Worm (Caenorhabditis elegans) whole organism, L3 larva: ENCODE results near the gene ocr-1.

Source experiments
- R02D3.7 ChIP-seq: fragments of 150-350 bp; optimal IDR thresholded peaks from 2 replicates; lab custom pipeline; 2014; ENCODE audit warnings: missing biosample characterization, missing genetic modification characterization
- ZK546.5 ChIP-seq: sonication (generic microtip); optimal IDR thresholded peaks from 2 replicates; lab custom pipeline; 2017; ENCODE audit warnings: missing biosample characterization, missing genetic modification characterization
- ceh-16 ChIP-seq: sonication (generic microtip); optimal IDR thresholded peaks from 2 replicates; lab custom pipeline; 2017; ENCODE audit warnings: missing biosample characterization, missing genetic modification characterization
- ceh-28 ChIP-seq: fragments of 150-350 bp; optimal IDR thresholded peaks from 2 replicates; lab custom pipeline; 2014; ENCODE audit warnings: missing biosample characterization, missing genetic modification reagents, missing genetic modification characterization
- ceh-82 ChIP-seq: fragments of 150-350 bp; optimal IDR thresholded peaks from 2 replicates; lab custom pipeline; 2014; ENCODE audit warnings: missing biosample characterization, missing genetic modification characterization
- daf-12 ChIP-seq: fragments of 150-350 bp; optimal IDR thresholded peaks from 2 replicates; lab custom pipeline; 2014; ENCODE audit warnings: missing biosample characterization, missing genetic modification reagents, missing genetic modification characterization
- egl-27 ChIP-seq: sonication (generic microtip); optimal IDR thresholded peaks from 4 replicates; lab custom pipeline; 2017; ENCODE audit warnings: missing biosample characterization, missing genetic modification reagents, missing genetic modification characterization
- egl-5 ChIP-seq: fragments of 150-350 bp; optimal IDR thresholded peaks from 2 replicates; lab custom pipeline; 2017; ENCODE audit warnings: missing biosample characterization, missing genetic modification reagents, missing genetic modification characterization, inconsistent platforms
- elt-2 ChIP-seq: sonication (generic microtip); optimal IDR thresholded peaks from 2 replicates; lab custom pipeline; 2016; ENCODE audit warnings: missing genetic modification reagents, mild to moderate bottlenecking, missing genetic modification characterization, missing compliant biosample characterization
- fkh-2 ChIP-seq: fragments of 150-350 bp; optimal IDR thresholded peaks from 2 replicates; lab custom pipeline; 2014; ENCODE audit warnings: missing biosample characterization, missing genetic modification reagents, missing genetic modification characterization
- fos-1 ChIP-seq: fragments of 150-350 bp; optimal IDR thresholded peaks from 2 replicates; lab custom pipeline; 2014; ENCODE audit warnings: missing biosample characterization, missing genetic modification characterization
- jun-1 ChIP-seq: fragments of 150-350 bp; optimal IDR thresholded peaks from 2 replicates; lab custom pipeline; 2014; ENCODE audit warnings: missing biosample characterization, missing genetic modification reagents, missing genetic modification characterization
- lin-15B ChIP-seq: fragments of 150-350 bp; optimal IDR thresholded peaks from 2 replicates; lab custom pipeline; 2014; ENCODE audit warnings: missing biosample characterization, missing genetic modification characterization
- lin-39 ChIP-seq: fragments of 150-350 bp; optimal IDR thresholded peaks from 2 replicates; lab custom pipeline; 2018; ENCODE audit warnings: missing biosample characterization, missing genetic modification reagents, missing genetic modification characterization
- lsy-12 ChIP-seq: sonication (generic microtip); optimal IDR thresholded peaks from 2 replicates; lab custom pipeline; 2016; ENCODE audit warnings: mild to moderate bottlenecking, missing genetic modification characterization, missing compliant biosample characterization
- mml-1 ChIP-seq: fragments of 150-350 bp; sonication (generic microtip); optimal IDR thresholded peaks from 3 replicates; lab custom pipeline; 2014; ENCODE audit warnings: missing biosample characterization, missing genetic modification characterization
- nfya-1 ChIP-seq: sonication (generic microtip); optimal IDR thresholded peaks from 2 replicates; lab custom pipeline; 2017; ENCODE audit warnings: missing genetic modification characterization, mild to moderate bottlenecking, missing compliant biosample characterization, antibody characterized with exemption, moderate library complexity; ENCODE audit not compliant: insufficient read depth
- nhr-11 ChIP-seq: fragments of 150-350 bp; optimal IDR thresholded peaks from 2 replicates; lab custom pipeline; 2014; ENCODE audit warnings: missing biosample characterization, missing genetic modification characterization
- nhr-12 ChIP-seq: fragments of 150-350 bp; optimal IDR thresholded peaks from 2 replicates; lab custom pipeline; 2014; ENCODE audit warnings: missing biosample characterization, missing genetic modification characterization
- nhr-23 ChIP-seq: fragments of 150-350 bp; optimal IDR thresholded peaks from 2 replicates; lab custom pipeline; 2014; ENCODE audit warnings: missing biosample characterization, missing genetic modification reagents, missing genetic modification characterization
- nhr-237 ChIP-seq: fragments of 150-350 bp; optimal IDR thresholded peaks from 2 replicates; lab custom pipeline; 2014; ENCODE audit warnings: missing biosample characterization, missing genetic modification characterization
- nhr-43 ChIP-seq: sonication (generic microtip); optimal IDR thresholded peaks from 2 replicates; lab custom pipeline; 2016; ENCODE audit warnings: mild to moderate bottlenecking, missing genetic modification characterization, missing compliant biosample characterization; ENCODE audit not compliant: poor library complexity, severe bottlenecking
- nhr-67 ChIP-seq: fragments of 150-350 bp; optimal IDR thresholded peaks from 2 replicates; lab custom pipeline; 2014; ENCODE audit warnings: missing biosample characterization, missing genetic modification characterization
- nhr-76 ChIP-seq: fragments of 150-350 bp; sonication (generic microtip); optimal IDR thresholded peaks from 5 replicates; lab custom pipeline; 2014; ENCODE audit warnings: missing biosample characterization, missing genetic modification characterization
- nhr-77 ChIP-seq: fragments of 150-350 bp; optimal IDR thresholded peaks from 2 replicates; lab custom pipeline; 2014; ENCODE audit warnings: missing biosample characterization, missing genetic modification characterization
- pha-4 ChIP-seq: fragments of 150-350 bp; optimal IDR thresholded peaks from 2 replicates; lab custom pipeline; 2014; ENCODE audit warnings: missing biosample characterization, missing genetic modification reagents, missing genetic modification characterization
- pqm-1 ChIP-seq: fragments of 150-350 bp; optimal IDR thresholded peaks from 2 replicates; lab custom pipeline; 2017; ENCODE audit warnings: missing biosample characterization, missing genetic modification characterization, inconsistent platforms
- skn-1 ChIP-seq: fragments of 150-350 bp; optimal IDR thresholded peaks from 2 replicates; lab custom pipeline; 2014; ENCODE audit warnings: missing biosample characterization, missing genetic modification characterization
- snpc-4 ChIP-seq: fragments of 150-350 bp; optimal IDR thresholded peaks from 2 replicates; lab custom pipeline; 2014; ENCODE audit warnings: missing biosample characterization, missing genetic modification characterization
- tbx-2 ChIP-seq: sonication (generic microtip); optimal IDR thresholded peaks from 2 replicates; lab custom pipeline; 2016; ENCODE audit warnings: mild to moderate bottlenecking, missing genetic modification characterization, missing compliant biosample characterization
- unc-39 ChIP-seq: sonication (generic microtip); optimal IDR thresholded peaks from 4 replicates; lab custom pipeline; 2017; ENCODE audit warnings: missing biosample characterization, missing genetic modification characterization
- zag-1 ChIP-seq: fragments of 150-350 bp; optimal IDR thresholded peaks from 2 replicates; lab custom pipeline; 2014; ENCODE audit warnings: missing biosample characterization, missing genetic modification characterization
- ztf-11 ChIP-seq: fragments of 150-350 bp; optimal IDR thresholded peaks from 2 replicates; lab custom pipeline; 2014; ENCODE audit warnings: missing biosample characterization, missing genetic modification characterization
- ztf-4 ChIP-seq: fragments of 150-350 bp; optimal IDR thresholded peaks from 2 replicates; lab custom pipeline; 2014; ENCODE audit warnings: missing biosample characterization, missing genetic modification characterization

ocr-1 gene

ce11 chrV:10770026-10770425, 5.9 kb downstream of the ocr-1 start, which contains the start of the genes D1054.1 and pas-2 (continued):
- no peak for TF ChIP-seq nhr-43 (tag; lab: Kevin White, UChicago)
- TF ChIP-seq zag-1, result no peak
- no peak for TF ChIP-seq daf-12 (tag; lab: Kevin White, UChicago)
- TF ChIP-seq nfya-1, result no peak
- TF ChIP-seq ztf-4, result no peak
- TF ChIP-seq egl-27, result no peak
- peak; percentile 37 for TF ChIP-seq lin-39 (tag; lab: Kevin White, UChicago)
- no peak for TF ChIP-seq fos-1 (tag; lab: Kevin White, UChicago)
- TF ChIP-seq snpc-4 (tag; lab: Kevin White, UChicago), result peak; percentile 49
- TF ChIP-seq egl-5, result peak; percentile 71
- no peak for TF ChIP-seq ceh-28
- TF ChIP-seq lin-15B, result peak; percentile 20
- TF ChIP-seq nhr-23, result no peak
- no peak for TF ChIP-seq ceh-82 (tag; lab: Kevin White, UChicago)
- no peak for TF ChIP-seq ceh-16 (tag; lab: Kevin White, UChicago)
- TF ChIP-seq nhr-237 (tag; lab: Kevin White, UChicago), result no peak
- no peak for TF ChIP-seq mml-1
- TF ChIP-seq jun-1 (tag; lab: Kevin White, UChicago), result no peak
- TF ChIP-seq lsy-12 (tag; lab: Kevin White, UChicago), result no peak
- peak; percentile 83 for TF ChIP-seq skn-1
- no peak for TF ChIP-seq unc-39 (tag; lab: Kevin White, UChicago)
- TF ChIP-seq fkh-2, result no peak
- no peak for TF ChIP-seq nhr-76 (tag; lab: Kevin White, UChicago)
- peak; percentile 19 for TF ChIP-seq elt-2 (tag; lab: Kevin White, UChicago)
- TF ChIP-seq nhr-67 (tag; lab: Kevin White, UChicago), result no peak

- TF ChIP-seq nhr-23, result no peak
- TF ChIP-seq, all 47 proteins: peak for 0
Observed at ce11 chrV:10771390-10771789, 7.2 kb downstream of the ocr-1 start, which contains the start of gene D1054.3. TSS of gene D1054.3 (plus strand) at chrV:10771451.

ce11 chrV:10773216-10773615, 9.1 kb downstream of the ocr-1 start:
- no peak for TF ChIP-seq nhr-12
- TF ChIP-seq ZK546.5 (tag; lab: Kevin White, UChicago), result no peak
- TF ChIP-seq ceh-82 (tag; lab: Kevin White, UChicago), result no peak
- TF ChIP-seq ceh-28, result no peak
- TF ChIP-seq fkh-2, result no peak

- peak; percentile 80 for TF ChIP-seq jun-1 (tag; lab: Kevin White, UChicago)
- peak; percentile 91 for TF ChIP-seq pqm-1 (tag; lab: Kevin White, UChicago)
- peak; percentile 64 for TF ChIP-seq ceh-28
- no peak for TF ChIP-seq fkh-2
- peak; percentile 46 for TF ChIP-seq pha-4 (tag; lab: Kevin White, UChicago)
- TF ChIP-seq ztf-11 (tag; lab: Kevin White, UChicago), result no peak
- peak; percentile 94 for TF ChIP-seq elt-2 (tag; lab: Kevin White, UChicago)
Observed at ce11 chrV:10776528-10777055, 12.4 kb downstream of the ocr-1 start, which contains the start of gene D1054.5. TSS of gene D1054.5 (minus strand) at chrV:10776578.

- TF ChIP-seq daf-12 (tag; lab: Kevin White, UChicago), result no peak
- TF ChIP-seq nhr-43 (tag; lab: Kevin White, UChicago), result no peak
- TF ChIP-seq pha-4 (tag; lab: Kevin White, UChicago), result peak; percentile 56
- no peak for TF ChIP-seq R02D3.7
- TF ChIP-seq nhr-12, result no peak
- no peak for TF ChIP-seq tbx-2 (tag; lab: Kevin White, UChicago)
- no peak for TF ChIP-seq nhr-11
Observed at ce11 chrV:10784011-10784410, 19.8 kb downstream of the ocr-1 start, which contains the start of gene D1054.8. TSS of gene D1054.8 (plus strand) at chrV:10784311.

ce11 chrV:10790921-10791320, 26.8 kb downstream of the ocr-1 start, which contains the start of gene D1054.9:
TSS of gene D1054.9 (minus strand) at chrV:10791057.
- TF ChIP-seq nhr-43 (tag; lab: Kevin White, UChicago), result no peak
- no peak for TF ChIP-seq nhr-77 (tag; lab: Kevin White, UChicago)
- no peak for TF ChIP-seq tbx-2 (tag; lab: Kevin White, UChicago)
- no peak for TF ChIP-seq mml-1
- no peak for TF ChIP-seq nhr-11
- no peak for TF ChIP-seq ceh-82 (tag; lab: Kevin White, UChicago)
